Worm (Caenorhabditis elegans) whole organism, early embryonic: ENCODE measurements around the gene ZK742.6.
A peak's percentile ranks its signal among the peaks of the same experiment; 100 is the strongest.

Experiments
- B0310.2 ChIP-seq: sonication (generic microtip); optimal IDR thresholded peaks from 2 replicates; lab custom pipeline; 2016; ENCODE audit warnings: mild to moderate bottlenecking, missing genetic modification characterization, missing compliant biosample characterization
- F13C5.2 ChIP-seq: sonication (generic microtip); optimal IDR thresholded peaks from 2 replicates; lab custom pipeline; 2017; ENCODE audit warnings: mild to moderate bottlenecking, missing genetic modification characterization, inconsistent platforms, missing compliant biosample characterization
- aly-1 ChIP-seq: sonication (generic microtip); optimal IDR thresholded peaks from 2 replicates; lab custom pipeline; 2016; ENCODE audit warnings: missing genetic modification characterization, missing compliant biosample characterization
- ama-1 ChIP-seq: fragments of 150-350 bp; optimal IDR thresholded peaks from 2 replicates; lab custom pipeline; 2014
- ceh-13 ChIP-seq: fragments of 200-800 bp; sonication (Bioruptor generic); optimal IDR thresholded peaks from 2 replicates; lab custom pipeline; 2018; ENCODE audit warnings: mild to moderate bottlenecking, missing genetic modification characterization, missing compliant biosample characterization
- ceh-36 ChIP-seq: sonication (generic microtip); optimal IDR thresholded peaks from 2 replicates; lab custom pipeline; 2016; ENCODE audit warnings: missing genetic modification characterization, inconsistent platforms, missing compliant biosample characterization
- ets-7 ChIP-seq: sonication (generic microtip); optimal IDR thresholded peaks from 2 replicates; lab custom pipeline; 2016; ENCODE audit warnings: missing genotype, missing genetic modification characterization, missing compliant biosample characterization
- flt-1 ChIP-seq: fragments of 200-800 bp; sonication (Bioruptor generic); IDR thresholded peaks from 2 replicates; pipeline ENCODE4 v1.3.6; 2022; ENCODE audit warnings: missing genetic modification characterization, missing compliant biosample characterization
- hmbx-1 ChIP-seq: sonication (generic microtip); optimal IDR thresholded peaks from 2 replicates; lab custom pipeline; 2016; ENCODE audit warnings: mild to moderate bottlenecking, missing genetic modification characterization, missing compliant biosample characterization
- hmg-4 ChIP-seq: fragments of 200-800 bp; sonication (Bioruptor generic); optimal IDR thresholded peaks from 2 replicates; lab custom pipeline; 2018; ENCODE audit warnings: mild to moderate bottlenecking, missing genetic modification characterization, missing compliant biosample characterization
- hnd-1 ChIP-seq: sonication (generic microtip); optimal IDR thresholded peaks from 2 replicates; lab custom pipeline; 2016; ENCODE audit warnings: missing genetic modification characterization, missing compliant biosample characterization
- pes-1 ChIP-seq: fragments of 200-800 bp; sonication (Bioruptor generic); IDR thresholded peaks from 2 replicates; pipeline ENCODE4 v1.3.6; 2022; ENCODE audit warnings: missing genetic modification reagents, missing genetic modification characterization, missing compliant biosample characterization
- scrt-1 ChIP-seq: fragments of 200-800 bp; sonication (Bioruptor generic); IDR thresholded peaks from 2 replicates; pipeline ENCODE4 v1.3.6; 2022; ENCODE audit warnings: missing genetic modification characterization, missing compliant biosample characterization
- sea-1 ChIP-seq: fragments of 200-800 bp; sonication (Bioruptor generic); conservative IDR thresholded peaks from 2 replicates; pipeline ENCODE4 v1.3.6; 2022; ENCODE audit warnings: missing genetic modification characterization, missing compliant biosample characterization
- tbx-11 ChIP-seq: fragments of 200-800 bp; sonication (Bioruptor generic); IDR thresholded peaks from 2 replicates; pipeline ENCODE4 v1.3.6; 2022; ENCODE audit warnings: missing genetic modification characterization, missing compliant biosample characterization
- tbx-37 ChIP-seq: fragments of 200-800 bp; sonication (Bioruptor generic); conservative IDR thresholded peaks from 2 replicates; pipeline ENCODE4 v1.3.6; 2022; ENCODE audit warnings: missing genetic modification reagents, missing genetic modification characterization, missing compliant biosample characterization
- tra-4 ChIP-seq: sonication (generic microtip); optimal IDR thresholded peaks from 2 replicates; lab custom pipeline; 2017; ENCODE audit warnings: missing genetic modification characterization, missing compliant biosample characterization

ZK742.6 gene

DNA sequence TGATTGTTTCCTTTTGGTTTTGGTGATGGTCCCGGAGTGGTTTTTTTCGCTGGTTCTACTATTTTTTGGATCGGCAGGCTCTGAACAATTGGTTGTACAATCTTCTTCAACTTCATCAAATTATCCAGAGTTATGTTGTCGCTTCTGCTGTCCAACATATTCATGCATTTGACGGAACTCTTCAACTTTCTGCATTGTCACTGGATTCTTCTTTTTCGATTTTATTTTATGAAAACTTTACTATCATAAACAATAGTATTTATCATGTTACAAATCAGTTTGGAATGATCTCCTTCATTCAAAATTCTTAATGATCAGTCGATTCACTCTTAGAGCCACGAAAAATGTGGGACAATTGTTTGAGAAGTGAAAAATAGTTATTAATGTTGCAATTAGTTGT lies 37.3 kb upstream of the ZK742.6 start:
- TF ChIP-seq hnd-1 (tag; lab: Kevin White, UChicago) (no peak), scrt-1 (GFP tag; lab: Robert Waterston, UW) (no peak), hmg-4 (no peak), ama-1 (lab: Kevin White, UChicago) (no peak), ets-7 (tag; lab: Kevin White, UChicago) (no peak), ceh-13 (GFP tag; lab: Kevin White, UChicago) (no peak), tbx-11 (GFP tag; lab: Robert Waterston, UW) (no peak)

DNA sequence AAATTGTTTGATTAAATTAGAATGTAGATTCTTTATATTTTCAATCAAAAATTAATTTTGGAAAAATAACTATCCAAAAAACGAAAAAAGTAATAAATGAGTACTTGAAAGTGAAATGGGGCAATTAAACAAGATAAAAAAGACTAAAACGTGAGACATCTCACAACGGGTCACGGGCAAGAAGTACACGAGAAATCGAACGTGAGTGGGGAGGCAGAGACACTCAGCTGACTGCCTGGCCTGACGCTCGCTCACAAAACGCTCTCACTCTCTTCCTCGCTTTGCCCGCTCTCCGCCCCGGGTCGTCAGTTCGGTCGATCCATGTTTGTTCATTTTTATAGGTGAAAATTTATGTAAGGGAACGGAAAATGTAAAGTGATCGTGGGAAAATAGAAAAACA lies 33.5 kb upstream of the ZK742.6 start:
- TF ChIP-seq hnd-1 (tag; lab: Kevin White, UChicago) (no peak), tra-4 (no peak), tbx-37 (GFP tag; lab: Robert Waterston, UW) (no peak), flt-1 (GFP tag; lab: Robert Waterston, UW) (no peak), sea-1 (GFP tag; lab: Robert Waterston, UW) (0 out of 2 replicates have a peak, but pooled peaks have one; percentile 7), ceh-13 (GFP tag; lab: Kevin White, UChicago) (no peak), scrt-1 (GFP tag; lab: Robert Waterston, UW) (0 out of 2 replicates have a peak, but pooled peaks have one; percentile 7), ceh-36 (tag; lab: Kevin White, UChicago) (no peak), hmg-4 (peak; percentile 1), aly-1 (tag; lab: Kevin White, UChicago) (no peak)

DNA sequence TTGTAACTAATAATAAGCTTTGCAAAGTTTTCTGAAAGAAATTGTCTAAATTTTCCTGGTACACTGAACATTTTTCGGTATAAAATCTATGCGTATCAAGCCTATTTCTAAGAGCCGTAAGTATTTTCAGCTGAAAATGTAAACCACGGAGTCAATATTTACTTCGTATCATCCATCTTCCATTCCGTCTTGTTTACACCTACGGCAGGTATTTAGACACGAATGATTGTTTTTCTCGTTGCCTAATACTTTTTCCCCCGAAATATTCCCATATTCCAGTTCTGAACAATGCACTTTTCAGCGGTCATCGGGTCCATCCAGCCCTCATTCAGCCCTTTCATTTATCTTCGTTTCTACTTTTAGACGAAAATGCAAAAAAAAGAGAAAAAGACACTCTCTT lies 32.9 kb upstream of the ZK742.6 start:
- TF ChIP-seq hmbx-1 (tag; lab: Kevin White, UChicago) = no peak
- no peak for TF ChIP-seq tbx-37 (GFP tag; lab: Robert Waterston, UW)
- no peak for TF ChIP-seq B0310.2
- TF ChIP-seq ama-1 (lab: Kevin White, UChicago) = no peak
- TF ChIP-seq ceh-13 (GFP tag; lab: Kevin White, UChicago) = no peak
- no peak for TF ChIP-seq flt-1 (GFP tag; lab: Robert Waterston, UW)
- TF ChIP-seq F13C5.2 (tag; lab: Kevin White, UChicago) = no peak
- TF ChIP-seq sea-1 (GFP tag; lab: Robert Waterston, UW) = no peak
- TF ChIP-seq tra-4 = no peak
- TF ChIP-seq pes-1 = no peak

DNA sequence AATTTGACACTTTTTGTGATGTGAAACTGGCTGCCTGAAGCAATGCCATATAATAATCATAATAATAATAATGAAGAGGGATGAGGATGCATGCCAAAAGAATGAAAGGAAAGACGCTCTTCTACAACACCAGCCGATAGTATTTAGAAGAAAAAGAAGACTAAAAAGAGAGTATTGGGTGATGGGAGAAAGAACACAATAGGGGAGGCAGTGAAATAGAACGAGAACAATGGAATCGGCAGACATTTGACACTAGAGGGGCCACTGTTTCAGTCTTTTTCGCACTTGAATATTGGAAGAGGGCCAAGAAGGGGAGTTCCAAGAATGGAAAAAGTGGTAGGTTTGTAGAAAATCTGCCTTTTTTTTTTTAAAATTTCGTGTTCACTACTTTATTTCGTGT lies 32.4 kb upstream of the ZK742.6 start, which contains the start of gene memo-1:
memo-1 (minus strand) TSS at position 2 of the 400 bp plus-strand sequence.
- no peak for TF ChIP-seq ceh-13 (GFP tag; lab: Kevin White, UChicago)
- no peak for TF ChIP-seq sea-1 (GFP tag; lab: Robert Waterston, UW)
- TF ChIP-seq F13C5.2 (tag; lab: Kevin White, UChicago) = no peak
- TF ChIP-seq ets-7 (tag; lab: Kevin White, UChicago) = no peak
- no peak for TF ChIP-seq ama-1 (lab: Kevin White, UChicago)
- TF ChIP-seq scrt-1 (GFP tag; lab: Robert Waterston, UW) = no peak
- TF ChIP-seq tbx-11 (GFP tag; lab: Robert Waterston, UW) = no peak
- TF ChIP-seq tra-4 = no peak
- TF ChIP-seq tbx-37 (GFP tag; lab: Robert Waterston, UW) = no peak
- TF ChIP-seq pes-1 = no peak
- TF ChIP-seq hmbx-1 (tag; lab: Kevin White, UChicago) = no peak

DNA sequence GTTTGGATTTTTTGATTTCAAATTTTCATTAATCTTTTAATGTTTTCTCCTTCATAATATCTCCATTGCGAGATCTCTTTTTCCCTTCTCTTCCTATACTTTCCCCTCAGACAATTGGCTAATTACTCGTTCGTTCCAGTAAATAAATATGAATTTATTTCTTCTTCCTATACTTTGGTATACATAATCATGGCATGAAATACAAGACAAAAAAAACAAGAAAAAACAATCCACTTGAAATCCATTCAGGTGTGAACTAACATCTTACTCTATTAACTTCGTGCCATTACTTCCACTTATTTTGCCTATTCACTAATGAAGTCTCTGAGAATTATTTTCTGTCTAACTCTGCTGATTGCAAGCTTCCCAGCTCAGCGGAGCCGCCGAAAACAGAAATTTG lies 27.5 kb upstream of the ZK742.6 start, which contains the start of gene grd-8:
grd-8 (plus strand) TSS at position 301 of the 400 bp plus-strand sequence.
- no peak for TF ChIP-seq hmbx-1 (tag; lab: Kevin White, UChicago)
- no peak for TF ChIP-seq tbx-37 (GFP tag; lab: Robert Waterston, UW)
- TF ChIP-seq tbx-11 (GFP tag; lab: Robert Waterston, UW) = no peak
- TF ChIP-seq flt-1 (GFP tag; lab: Robert Waterston, UW) = no peak
- TF ChIP-seq tra-4 = no peak
- no peak for TF ChIP-seq ceh-36 (tag; lab: Kevin White, UChicago)
- no peak for TF ChIP-seq pes-1
- no peak for TF ChIP-seq ets-7 (tag; lab: Kevin White, UChicago)
- TF ChIP-seq ceh-13 (GFP tag; lab: Kevin White, UChicago) = no peak
- TF ChIP-seq F13C5.2 (tag; lab: Kevin White, UChicago) = no peak
- no peak for TF ChIP-seq sea-1 (GFP tag; lab: Robert Waterston, UW)
- no peak for TF ChIP-seq hnd-1 (tag; lab: Kevin White, UChicago)
- TF ChIP-seq B0310.2 = no peak
- TF ChIP-seq aly-1 (tag; lab: Kevin White, UChicago) = no peak
- TF ChIP-seq scrt-1 (GFP tag; lab: Robert Waterston, UW) = no peak
- TF ChIP-seq ama-1 (lab: Kevin White, UChicago) = no peak

DNA sequence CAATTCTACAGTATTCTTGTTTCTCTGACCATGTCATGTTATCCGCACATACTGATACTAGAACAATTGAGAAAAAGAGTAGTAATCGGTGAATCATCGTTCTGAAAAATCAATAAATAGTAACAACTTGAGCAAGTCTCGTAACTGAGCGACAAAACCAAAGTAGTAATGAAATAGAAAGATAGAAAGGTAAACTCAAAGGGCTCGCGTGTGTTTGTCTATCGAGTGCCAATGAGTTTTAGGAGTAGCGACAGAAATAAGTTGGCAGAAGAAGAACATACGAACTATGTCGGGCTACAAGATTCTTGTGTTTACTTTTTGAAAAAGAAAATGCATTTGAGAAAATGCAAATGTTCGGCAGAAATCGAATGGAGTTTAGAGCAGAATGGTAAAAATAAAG lies 24.7 kb upstream of the ZK742.6 start, which contains the start of gene C37C3.12:
C37C3.12 (minus strand) TSS at position 101 of the 400 bp plus-strand sequence.
- TF ChIP-seq tbx-11 (GFP tag; lab: Robert Waterston, UW) (no peak), pes-1 (no peak), flt-1 (GFP tag; lab: Robert Waterston, UW) (no peak), scrt-1 (GFP tag; lab: Robert Waterston, UW) (no peak), tbx-37 (GFP tag; lab: Robert Waterston, UW) (no peak), ets-7 (tag; lab: Kevin White, UChicago) (no peak), B0310.2 (no peak), hmg-4 (no peak), hmbx-1 (tag; lab: Kevin White, UChicago) (no peak), hnd-1 (tag; lab: Kevin White, UChicago) (no peak), tra-4 (no peak), ceh-13 (GFP tag; lab: Kevin White, UChicago) (no peak), F13C5.2 (tag; lab: Kevin White, UChicago) (no peak), sea-1 (GFP tag; lab: Robert Waterston, UW) (no peak), ceh-36 (tag; lab: Kevin White, UChicago) (no peak), ama-1 (lab: Kevin White, UChicago) (no peak), aly-1 (tag; lab: Kevin White, UChicago) (no peak)

DNA sequence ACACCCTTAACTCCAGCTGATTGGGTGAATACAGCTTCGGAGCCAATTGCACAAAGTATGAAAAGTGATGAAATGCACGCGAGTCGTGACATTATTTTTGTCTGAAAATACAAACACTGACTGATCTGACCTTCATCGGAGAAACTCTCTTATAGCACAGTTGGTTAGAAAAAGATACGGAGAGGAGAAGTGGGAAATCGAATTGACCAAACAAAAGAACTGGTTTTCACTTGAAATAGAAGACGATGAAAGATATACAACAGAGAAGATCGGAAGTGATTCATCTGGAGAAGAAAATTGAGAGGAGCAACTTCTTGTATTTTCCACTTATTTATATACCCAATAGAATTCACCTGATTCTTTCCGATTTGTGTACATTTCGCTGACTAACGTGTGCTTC lies 23.1 kb upstream of the ZK742.6 start, which contains the start of gene ttr-33:
ttr-33 (minus strand) TSS at position 101 of the 400 bp plus-strand sequence.
- no peak for TF ChIP-seq tbx-11 (GFP tag; lab: Robert Waterston, UW)
- no peak for TF ChIP-seq pes-1
- TF ChIP-seq B0310.2 = no peak
- TF ChIP-seq ets-7 (tag; lab: Kevin White, UChicago) = no peak
- no peak for TF ChIP-seq tbx-37 (GFP tag; lab: Robert Waterston, UW)
- TF ChIP-seq F13C5.2 (tag; lab: Kevin White, UChicago) = no peak
- no peak for TF ChIP-seq sea-1 (GFP tag; lab: Robert Waterston, UW)
- no peak for TF ChIP-seq hmbx-1 (tag; lab: Kevin White, UChicago)
- TF ChIP-seq ceh-13 (GFP tag; lab: Kevin White, UChicago) = no peak
